Fruit fly (Drosophila melanogaster): Measurements from ENCODE around the gene CG14414.

The CG14414 gene

DNA sequence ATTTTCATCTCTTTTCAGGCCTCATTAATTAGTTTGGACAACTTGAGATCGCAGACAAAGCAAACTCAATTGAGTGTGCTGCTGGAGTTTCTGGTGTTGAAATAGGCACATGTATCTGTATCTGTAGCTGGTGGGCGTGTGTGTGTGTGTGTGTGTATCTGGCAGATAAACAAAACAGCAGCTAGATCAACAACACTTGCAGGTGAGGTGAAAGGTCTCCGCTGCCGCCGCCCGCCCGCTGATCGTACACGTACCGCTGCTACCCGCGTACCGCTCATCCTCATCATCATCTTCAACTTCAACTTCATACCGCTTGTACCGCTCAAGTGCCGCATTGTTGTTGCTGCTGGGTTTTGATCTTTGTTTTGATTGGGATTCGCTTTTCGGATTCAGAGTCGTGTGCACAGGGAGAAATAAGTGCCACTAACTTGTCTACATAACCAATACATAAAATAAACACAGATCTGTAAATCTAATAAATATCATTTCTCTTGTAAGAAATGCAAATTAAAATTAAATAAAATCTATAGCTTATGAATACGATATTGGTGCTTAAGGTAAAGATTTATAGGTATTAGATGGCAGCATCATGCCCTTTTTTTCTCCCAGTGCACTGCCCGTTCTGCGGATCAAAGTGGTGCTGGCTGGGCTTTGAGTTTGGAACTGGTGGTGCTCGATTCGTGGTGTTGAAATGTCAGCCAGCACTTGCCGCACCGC is 46.8 kb downstream of the CG14414 start (continued):
- TF ChIP-seq Fer1 (GFP tag; optimal IDR thresholded peaks at IDR 0.05) (peak; percentile 47), CG17359 (tag; optimal IDR thresholded peaks at IDR 0.05) (peak; percentile 87), HLH4C (GFP tag; IDR thresholded peaks at IDR 0.05; ENCODE audit: partially characterized antibody) (no peak), MESR4 (GFP tag; optimal IDR thresholded peaks at IDR 0.05) (peak; percentile 18), stc (GFP tag; IDR thresholded peaks at IDR 0.05) (peak; percentile 81), Jarid2 (GFP tag; optimal IDR thresholded peaks at IDR 0.05) (peak; percentile 60), CG18262 (tag; optimal IDR thresholded peaks at IDR 0.05) (peak; percentile 94), Xbp1 (GFP tag; optimal IDR thresholded peaks at IDR 0.05) (peak; percentile 79), run (tag; optimal IDR thresholded peaks at IDR 0.05) (peak; percentile 67), h (optimal IDR thresholded peaks at IDR 0.05) (no peak), CG10321 (GFP tag; IDR thresholded peaks at IDR 0.05) (no peak), crol (GFP tag; IDR thresholded peaks at IDR 0.05) (peak; percentile 94), CG10959 (GFP tag; IDR thresholded peaks at IDR 0.05) (peak; percentile 84), Gsc (GFP tag; IDR thresholded peaks at IDR 0.05) (peak; percentile 71), ssp (GFP tag; IDR thresholded peaks at IDR 0.05) (peak; percentile 75), pho (GFP tag; optimal IDR thresholded peaks at IDR 0.05) (no peak), tap (tag; optimal IDR thresholded peaks at IDR 0.05) (peak; percentile 83), CG3281 (GFP tag; optimal IDR thresholded peaks at IDR 0.05) (peak; percentile 29), CG4328 (GFP tag; optimal IDR thresholded peaks at IDR 0.05) (peak; percentile 63), HHEX (GFP tag; optimal IDR thresholded peaks at IDR 0.05) (peak; percentile 36), CG12071 (GFP tag; optimal IDR thresholded peaks at IDR 0.05) (peak; percentile 19), Nf-YB (GFP tag; optimal IDR thresholded peaks at IDR 0.05) (peak; percentile 70), en (GFP tag; optimal IDR thresholded peaks at IDR 0.05) (peak; percentile 22), wor (GFP tag; IDR thresholded peaks at IDR 0.05) (peak; percentile 60), ro (GFP tag; IDR thresholded peaks at IDR 0.05) (peak; percentile 42; the same call in 1 of the 2 replicates), zen (tag; optimal IDR thresholded peaks at IDR 0.05) (peak; percentile 93), sima (GFP tag; optimal IDR thresholded peaks at IDR 0.05) (no peak), vfl (GFP tag; optimal IDR thresholded peaks at IDR 0.05) (peak; percentile 15), Dip2 (GFP tag; IDR thresholded peaks at IDR 0.05) (no peak), prd (optimal IDR thresholded peaks at IDR 0.05) (no peak), prd (GFP tag; IDR thresholded peaks at IDR 0.05) (peak; percentile 90), nerfin-1 (tag; optimal IDR thresholded peaks at IDR 0.05) (peak; percentile 83), pita (GFP tag; optimal IDR thresholded peaks at IDR 0.05) (no peak), CG3995 (GFP tag; optimal IDR thresholded peaks at IDR 0.05) (no peak), pnt (GFP tag; optimal IDR thresholded peaks at IDR 0.05) (peak; percentile 56), CG34376 (GFP tag; optimal IDR thresholded peaks at IDR 0.05) (no peak), CoRest (tag; optimal IDR thresholded peaks at IDR 0.05) (peak; percentile 87), gro (GFP tag; optimal IDR thresholded peaks at IDR 0.05) (no peak), gsb (GFP tag; IDR thresholded peaks at IDR 0.05) (no peak), ranshi (GFP tag; IDR thresholded peaks at IDR 0.05) (peak; percentile 52; the same call in 1 of the 2 replicates), Fer2 (tag; optimal IDR thresholded peaks at IDR 0.05) (no peak), Abd-B (GFP tag; optimal IDR thresholded peaks at IDR 0.05) (peak; percentile 83), Ada2b (GFP tag; IDR thresholded peaks at IDR 0.05) (peak; percentile 75), CG2889 (GFP tag; IDR thresholded peaks at IDR 0.05) (no peak), CG11398 (GFP tag; optimal IDR thresholded peaks at IDR 0.05) (no peak), crc (GFP tag; optimal IDR thresholded peaks at IDR 0.05) (no peak), CG6683 (GFP tag; optimal IDR thresholded peaks at IDR 0.05) (peak; percentile 43), zf30C (GFP tag; optimal IDR thresholded peaks at IDR 0.05) (peak; percentile 91), chif (GFP tag; optimal IDR thresholded peaks at IDR 0.05) (peak; percentile 49 to 88), Adf1 (GFP tag; IDR thresholded peaks at IDR 0.05) (no peak; the same call in 1 of the 2 replicates), CG10147 (GFP tag; optimal IDR thresholded peaks at IDR 0.05) (peak; percentile 34)

Data from whole organism, embryonic.